Worm (Caenorhabditis elegans): ENCODE measurements around the gene fat-2.

The fat-2 gene

DNA sequence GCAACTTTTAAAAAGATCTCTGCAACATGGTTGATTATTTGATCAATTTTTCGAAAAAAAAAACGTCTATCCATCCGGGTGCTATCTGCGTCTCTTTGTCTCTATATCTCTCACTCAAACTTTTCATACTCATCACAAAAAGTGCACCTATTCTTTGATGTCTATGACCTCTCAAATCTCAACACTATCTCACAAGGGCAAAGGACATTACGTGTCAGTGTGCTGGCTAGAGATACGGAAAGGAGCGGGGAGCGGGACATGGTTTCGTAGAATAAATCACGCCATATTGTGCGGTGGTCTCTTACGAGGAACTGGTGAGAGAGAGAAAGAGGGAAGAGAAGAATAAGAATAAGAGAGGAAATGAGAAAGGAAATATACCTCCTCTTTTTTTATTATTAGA lies 1.2 kb upstream of the fat-2 start (continued):
- TF ChIP-seq nhr-90 (tag; optimal IDR thresholded peaks at IDR 0.05; ENCODE audit: poor library complexity) (peak; percentile 81), C34B4.2 (tag; optimal IDR thresholded peaks at IDR 0.05) (no peak), swsn-7 (tag; optimal IDR thresholded peaks at IDR 0.05) (peak; percentile 84), lir-3 (tag; optimal IDR thresholded peaks at IDR 0.05; ENCODE audit: poor library complexity) (no peak), lsy-2 (tag; optimal IDR thresholded peaks at IDR 0.05) (peak; percentile 35 to 73), sup-37 (GFP tag; optimal IDR thresholded peaks at IDR 0.05) (no peak), pag-3 (tag; optimal IDR thresholded peaks at IDR 0.05; ENCODE audit: borderline replicate concordance, insufficient read depth) (no peak), F16B12.6 (tag; optimal IDR thresholded peaks at IDR 0.05) (no peak), ceh-63 (GFP tag; optimal IDR thresholded peaks at IDR 0.05) (no peak), ceh-82 (tag; optimal IDR thresholded peaks at IDR 0.05) (peak in 2 of 3 experiments; percentile 44 to 71), unc-86 (tag; optimal IDR thresholded peaks at IDR 0.05) (peak; percentile 64), ceh-88 (GFP tag; IDR thresholded peaks at IDR 0.05) (no peak), snu-23 (GFP tag; optimal IDR thresholded peaks at IDR 0.05) (peak; percentile 87), efl-1 (optimal IDR thresholded peaks at IDR 0.05) (peak; percentile 58), efl-1 (GFP tag; optimal IDR thresholded peaks at IDR 0.05 in 1 of 2) (peak; percentile 19 to 70), ztf-4 (tag; optimal IDR thresholded peaks at IDR 0.05) (peak; percentile 72), tbx-2 (tag; optimal IDR thresholded peaks at IDR 0.05) (peak; percentile 81), C16A3.4 (tag; optimal IDR thresholded peaks at IDR 0.05) (peak; percentile 6), pax-3 (tag; optimal IDR thresholded peaks at IDR 0.05) (no peak), aha-1 (tag; optimal IDR thresholded peaks at IDR 0.05) (peak; percentile 31), lin-15B (tag; optimal IDR thresholded peaks at IDR 0.05) (peak; percentile 2), snpc-4 (tag; optimal IDR thresholded peaks at IDR 0.05) (peak; percentile 46), irx-1 (tag; optimal IDR thresholded peaks at IDR 0.05) (no peak), unc-130 (tag; optimal IDR thresholded peaks at IDR 0.05) (no peak), lin-14 (GFP tag; optimal IDR thresholded peaks at IDR 0.05) (peak; percentile 97), grh-1 (GFP tag; IDR thresholded peaks at IDR 0.05) (peak; percentile 35; the same call in 1 of the 2 replicates), nhr-20 (tag; optimal IDR thresholded peaks at IDR 0.05) (peak; percentile 93), hpl-2 (GFP tag; optimal IDR thresholded peaks at IDR 0.05) (no peak), unc-98 (GFP tag; IDR thresholded peaks at IDR 0.05) (0 out of 2 replicates have a peak, but pooled peaks have one; percentile 18), mab-9 (GFP tag; IDR thresholded peaks at IDR 0.05) (no peak), dpl-1 (GFP tag; optimal IDR thresholded peaks at IDR 0.05) (peak; percentile 35 to 48 (median 37)), fkh-10 (GFP tag; optimal IDR thresholded peaks at IDR 0.05) (peak; percentile 18), pqm-1 (tag; optimal IDR thresholded peaks at IDR 0.05) (no peak), elt-3 (tag; optimal IDR thresholded peaks at IDR 0.05) (peak in 4 of 6 experiments; percentile 49 to 84 (median 70)), isw-1 (GFP tag; IDR thresholded peaks at IDR 0.05) (no peak), nhr-71 (tag; optimal IDR thresholded peaks at IDR 0.05) (peak; percentile 96), mef-2 (tag; optimal IDR thresholded peaks at IDR 0.05) (no peak), fkh-8 (tag; optimal IDR thresholded peaks at IDR 0.05) (peak; percentile 71)

- peak; percentile 39 for TF ChIP-seq jun-1 (tag; optimal IDR thresholded peaks at IDR 0.05)
- no peak for TF ChIP-seq nhr-71 (tag; optimal IDR thresholded peaks at IDR 0.05)
- TF ChIP-seq unc-30 (tag; optimal IDR thresholded peaks at IDR 0.05), result no peak
- TF ChIP-seq nhr-76 (tag; optimal IDR thresholded peaks at IDR 0.05), result no peak
- no peak for TF ChIP-seq ceh-63 (GFP tag; optimal IDR thresholded peaks at IDR 0.05)
- no peak for TF ChIP-seq nhr-28 (tag; optimal IDR thresholded peaks at IDR 0.05)
- no peak for TF ChIP-seq ets-5 (GFP tag; IDR thresholded peaks at IDR 0.05)
- TF ChIP-seq skn-1 (tag; optimal IDR thresholded peaks at IDR 0.05), result no peak
- TF ChIP-seq tbx-2 (tag; optimal IDR thresholded peaks at IDR 0.05), result no peak
- TF ChIP-seq fkh-8 (tag; optimal IDR thresholded peaks at IDR 0.05), result no peak
- TF ChIP-seq fkh-10 (GFP tag; optimal IDR thresholded peaks at IDR 0.05), result no peak
- TF ChIP-seq pax-3 (tag; optimal IDR thresholded peaks at IDR 0.05), result no peak
- no peak for TF ChIP-seq fkh-4 (tag; optimal IDR thresholded peaks at IDR 0.05; ENCODE audit: borderline replicate concordance)
- no peak for TF ChIP-seq lin-39 (tag; optimal IDR thresholded peaks at IDR 0.05)
- TF ChIP-seq elt-2 (tag; optimal IDR thresholded peaks at IDR 0.05), result peak; percentile 90
- TF ChIP-seq pqm-1 (tag; optimal IDR thresholded peaks at IDR 0.05), result peak; percentile 61
- no peak for TF ChIP-seq isw-1 (GFP tag; IDR thresholded peaks at IDR 0.05)
- TF ChIP-seq lir-3 (tag; optimal IDR thresholded peaks at IDR 0.05; ENCODE audit: poor library complexity), result no peak
- no peak for TF ChIP-seq nhr-77 (tag; optimal IDR thresholded peaks at IDR 0.05)
- TF ChIP-seq mdl-1 (tag; optimal IDR thresholded peaks at IDR 0.05), result no peak
- TF ChIP-seq rnt-1 (tag; optimal IDR thresholded peaks at IDR 0.05), result no peak
- TF ChIP-seq blmp-1 (tag; optimal IDR thresholded peaks at IDR 0.05), result no peak
- no peak for TF ChIP-seq aly-2 (tag; optimal IDR thresholded peaks at IDR 0.05)
- no peak for TF ChIP-seq lin-15B (tag; optimal IDR thresholded peaks at IDR 0.05)
- no peak for TF ChIP-seq sptf-1 (tag; optimal IDR thresholded peaks at IDR 0.05)
Observed at ce11 chrIV:13327064-13327463, 3.4 kb downstream of the fat-2 start.
